Fruit fly (Drosophila melanogaster) whole organism: ENCODE measurements around the gene CG1637.

Source experiments
- CG8478 ChIP-seq: fragments of >200 bp; optimal IDR thresholded peaks from 2 replicates; lab custom pipeline; 2018; ENCODE audit warnings: inconsistent platforms
- Dll ChIP-seq: fragments of >200 bp; optimal IDR thresholded peaks from 2 replicates; lab custom pipeline; 2017
- EcR ChIP-seq, 2 experiments: fragments of >200 bp; optimal IDR thresholded peaks; 2 replicates each; lab custom pipeline; 2017; ENCODE audit warnings: missing biosample characterization in 2 of 2, missing genetic modification characterization in 2 of 2, missing genetic modification reagents in 2 of 2
- pan ChIP-seq: fragments of >200 bp; optimal IDR thresholded peaks from 2 replicates; lab custom pipeline; 2017
- psq ChIP-seq: fragments of >200 bp; optimal IDR thresholded peaks from 2 replicates; lab custom pipeline; 2017
- usp ChIP-seq: fragments of >200 bp; optimal IDR thresholded peaks from 2 replicates; lab custom pipeline; 2017; ENCODE audit warnings: missing biosample characterization, missing genetic modification characterization, mixed read lengths

Gene CG1637

dm6 chrX:10877087-10877935 is at the start of gene CG1637:
Gene CG1637 (minus strand): TSS chrX:10877893.
- TF ChIP-seq EcR (GFP tag; optimal IDR thresholded peaks at IDR 0.05; lab: Kevin White, UChicago) (no peak), pan (lab: Kevin White, UChicago) (no peak), usp (GFP tag; lab: Kevin White, UChicago) (no peak), psq (lab: Kevin White, UChicago) (no peak), Dll (no peak), CG8478 (lab: Kevin White, UChicago) (no peak)

DNA sequence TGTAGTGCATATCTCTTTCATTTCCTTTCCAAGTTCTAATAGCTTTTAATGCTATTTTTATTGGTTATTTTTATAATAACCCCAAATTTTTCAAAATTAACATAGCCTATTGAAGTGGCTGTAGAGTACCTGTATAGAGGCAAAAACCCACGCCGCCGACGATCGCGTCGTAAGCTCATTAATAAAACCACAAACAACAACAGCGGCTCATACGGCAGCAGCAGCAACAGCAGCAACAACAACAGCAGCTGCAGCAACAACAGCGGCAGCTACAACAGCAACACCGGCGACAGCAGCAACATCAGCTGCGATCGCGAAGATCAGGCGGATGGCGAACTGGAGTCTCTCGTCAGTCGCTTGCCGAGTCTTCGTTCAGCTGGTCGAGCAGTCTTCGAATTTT is 49.4 kb upstream of the CG1637 start, which contains the start of gene CG2145:
CG2145 (plus strand) TSS at position 290 of the 400 bp plus-strand sequence.
- TF ChIP-seq pan (lab: Kevin White, UChicago) = no peak
- no peak for TF ChIP-seq EcR (GFP tag; optimal IDR thresholded peaks at IDR 0.05; lab: Kevin White, UChicago)

- no peak for TF ChIP-seq EcR (GFP tag; optimal IDR thresholded peaks at IDR 0.05; lab: Kevin White, UChicago)
- TF ChIP-seq usp (GFP tag; lab: Kevin White, UChicago) = no peak
- TF ChIP-seq psq (lab: Kevin White, UChicago) = no peak
- no peak for TF ChIP-seq CG8478 (lab: Kevin White, UChicago)
These were observed 48.6 kb upstream of the CG1637 start for dm6 chrX:10926245-10926644.

DNA sequence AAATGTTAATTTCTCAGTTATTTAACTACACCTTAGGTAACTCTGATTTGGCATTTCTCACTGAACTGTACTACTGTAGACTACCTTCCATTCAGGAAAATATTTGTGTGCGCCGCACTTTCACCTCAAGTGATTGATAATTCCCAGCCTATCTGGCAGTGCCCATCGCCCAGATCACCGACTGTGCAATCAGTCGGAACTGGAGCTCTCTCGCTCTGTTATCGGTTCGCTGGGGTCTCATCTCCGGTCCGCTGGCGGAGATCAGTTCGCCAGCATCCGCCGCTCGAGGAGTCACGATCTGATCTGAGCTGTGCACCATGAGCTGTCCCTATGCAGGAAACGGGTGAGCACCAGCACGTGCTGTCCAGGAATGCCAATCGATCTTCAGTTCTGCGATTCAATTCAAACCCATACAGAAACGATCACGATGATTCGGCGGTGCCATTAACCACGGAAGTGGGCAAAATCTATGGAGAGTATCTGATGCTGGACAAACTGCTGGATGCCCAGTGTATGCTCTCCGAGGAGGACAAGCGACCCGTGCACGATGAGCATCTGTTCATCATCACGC is 46.1 kb upstream of the CG1637 start, which contains the start of gene v:
v (plus strand) TSS at position 262 of the 571 bp plus-strand sequence.
- TF ChIP-seq CG8478 (lab: Kevin White, UChicago) (no peak), usp (GFP tag; lab: Kevin White, UChicago) (no peak), Dll (no peak), psq (lab: Kevin White, UChicago) (no peak), pan (lab: Kevin White, UChicago) (no peak), EcR (GFP tag; optimal IDR thresholded peaks at IDR 0.05; lab: Kevin White, UChicago) (no peak)

DNA sequence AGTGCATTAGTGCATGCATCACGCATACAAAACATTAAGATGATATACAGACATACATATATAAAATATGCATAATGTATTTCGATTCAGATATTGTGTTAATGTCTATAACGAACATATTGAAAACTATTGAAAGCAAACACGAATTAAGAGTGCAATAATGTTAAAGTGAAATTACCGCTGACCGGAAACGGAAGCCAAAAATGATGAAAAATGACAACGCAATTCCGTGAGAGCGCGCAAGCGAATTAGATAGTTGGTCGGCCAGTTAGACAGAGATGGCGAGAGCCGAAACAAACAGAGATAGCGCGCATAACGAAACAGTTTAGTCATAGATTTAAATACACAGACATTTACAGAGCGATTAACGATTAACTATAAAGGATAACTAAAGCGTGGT is 44.5 kb upstream of the CG1637 start:
- TF ChIP-seq EcR (GFP tag; optimal IDR thresholded peaks at IDR 0.05; lab: Kevin White, UChicago) = no peak
- TF ChIP-seq usp (GFP tag; lab: Kevin White, UChicago) = no peak
- no peak for TF ChIP-seq psq (lab: Kevin White, UChicago)
- TF ChIP-seq pan (lab: Kevin White, UChicago) = no peak
- no peak for TF ChIP-seq Dll
- TF ChIP-seq CG8478 (lab: Kevin White, UChicago) = no peak

dm6 chrX:10921665-10922064 is 44.0 kb upstream of the CG1637 start:
- TF ChIP-seq Dll (no peak), CG8478 (lab: Kevin White, UChicago) (no peak), EcR (GFP tag; optimal IDR thresholded peaks at IDR 0.05; lab: Kevin White, UChicago) (no peak), usp (GFP tag; lab: Kevin White, UChicago) (no peak), psq (lab: Kevin White, UChicago) (no peak), pan (lab: Kevin White, UChicago) (no peak)

DNA sequence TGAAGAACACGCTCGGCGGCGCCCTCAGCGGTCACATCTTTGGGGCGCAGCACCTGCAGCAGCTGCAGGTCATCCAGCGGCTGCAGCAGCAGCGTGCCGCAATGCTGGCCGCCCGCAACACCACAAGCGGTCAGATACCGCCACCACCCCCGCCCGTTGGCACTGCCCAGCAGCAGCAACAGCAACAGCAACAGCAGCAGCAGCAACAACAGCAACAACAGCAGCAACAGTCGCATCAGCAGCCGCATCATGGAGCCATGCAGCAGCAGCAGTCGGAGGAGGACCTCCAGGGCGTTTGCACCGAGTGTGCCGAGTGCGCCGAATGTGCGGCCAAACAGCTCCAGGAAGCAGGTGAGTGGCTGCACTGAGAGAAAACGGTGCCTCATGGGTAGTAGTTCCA is 34.9 kb upstream of the CG1637 start:
- TF ChIP-seq psq (lab: Kevin White, UChicago) = no peak

DNA sequence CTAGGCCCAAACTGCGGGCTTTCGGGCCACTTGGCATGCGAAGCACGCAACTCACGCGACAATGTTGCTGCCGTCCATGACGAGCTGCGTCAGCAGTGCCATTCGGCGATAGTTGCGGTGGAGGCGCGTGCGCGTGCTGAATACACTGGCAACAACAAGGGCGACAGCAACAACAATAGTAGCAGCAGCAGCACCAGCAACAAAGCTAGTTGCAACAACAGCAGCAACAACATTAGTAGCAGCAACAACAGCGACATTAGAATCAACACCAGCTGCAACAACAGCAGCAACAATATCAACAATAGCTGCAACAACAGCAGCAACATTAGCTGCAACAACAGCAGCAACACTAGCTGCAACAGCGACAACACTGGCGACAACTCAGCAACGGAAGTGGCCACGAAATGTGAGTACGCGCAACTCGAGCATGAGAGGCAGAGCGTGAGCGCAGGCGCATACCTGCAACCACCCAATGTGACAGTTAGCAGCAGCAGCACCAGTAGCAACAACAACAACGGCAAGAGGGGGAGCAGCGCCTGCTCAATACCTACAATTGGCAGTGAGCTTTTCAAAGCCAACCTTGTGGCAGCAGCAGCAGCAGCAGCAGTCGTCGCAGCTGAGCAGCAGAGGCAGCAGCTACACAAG is 28.7 kb upstream of the CG1637 start:
- TF ChIP-seq Dll = no peak
- TF ChIP-seq CG8478 (lab: Kevin White, UChicago) = no peak
- no peak for TF ChIP-seq EcR (GFP tag; optimal IDR thresholded peaks at IDR 0.05; lab: Kevin White, UChicago)
- no peak for TF ChIP-seq psq (lab: Kevin White, UChicago)
- no peak for TF ChIP-seq usp (GFP tag; lab: Kevin White, UChicago)
- TF ChIP-seq pan (lab: Kevin White, UChicago) = no peak

- TF ChIP-seq psq (lab: Kevin White, UChicago) = no peak
- TF ChIP-seq usp (GFP tag; lab: Kevin White, UChicago) = no peak
- TF ChIP-seq CG8478 (lab: Kevin White, UChicago) = no peak
- no peak for TF ChIP-seq EcR (GFP tag; optimal IDR thresholded peaks at IDR 0.05; lab: Kevin White, UChicago)
- no peak for TF ChIP-seq Dll
- TF ChIP-seq pan (lab: Kevin White, UChicago) = no peak
These were observed 27.8 kb upstream of the CG1637 start, which contains the start of gene CG43901 for dm6 chrX:10905467-10905866. Gene CG43901 (plus strand): TSS chrX:10905767.

DNA sequence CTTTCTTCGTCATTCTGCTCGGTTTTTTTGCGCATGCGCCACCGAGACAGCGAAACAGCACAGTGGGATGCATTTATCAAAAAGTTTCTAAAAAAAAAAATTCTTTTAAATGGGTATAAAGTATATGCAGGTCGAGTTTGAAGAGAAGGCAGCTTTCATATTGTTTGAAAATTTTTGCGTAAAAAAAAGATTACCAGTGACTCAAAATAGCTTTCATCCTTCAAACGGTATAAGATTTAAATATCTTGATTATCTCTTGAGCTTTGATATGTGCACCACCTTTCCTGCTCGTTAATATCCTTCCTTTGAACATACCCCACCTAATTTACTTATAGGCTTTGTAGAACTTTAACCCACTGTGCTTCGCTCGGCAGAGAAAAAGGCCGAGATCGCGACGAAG is 27.4 kb upstream of the CG1637 start:
- TF ChIP-seq CG8478 (lab: Kevin White, UChicago) (no peak), pan (lab: Kevin White, UChicago) (no peak), Dll (no peak), usp (GFP tag; lab: Kevin White, UChicago) (no peak), EcR (GFP tag; optimal IDR thresholded peaks at IDR 0.05; lab: Kevin White, UChicago) (no peak), psq (lab: Kevin White, UChicago) (no peak)

DNA sequence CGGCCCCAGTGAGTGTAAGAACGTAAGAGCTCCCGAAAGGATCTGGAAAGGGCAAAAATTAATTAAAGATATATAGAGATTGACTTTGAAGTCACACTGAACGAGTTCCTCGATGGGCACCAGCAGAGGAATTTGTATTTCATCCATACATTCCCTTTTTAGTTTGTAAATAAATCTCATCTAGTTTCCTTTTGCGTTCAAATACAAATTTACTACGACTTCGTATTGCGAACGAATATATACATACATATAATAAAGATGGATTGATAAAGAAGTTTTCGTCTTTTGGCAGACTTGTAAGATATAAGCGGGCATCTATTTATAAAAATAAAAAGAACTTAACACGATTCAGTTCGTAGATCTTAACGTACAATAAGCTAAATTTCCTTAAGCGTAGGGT is 22.0 kb upstream of the CG1637 start, which contains the start of gene CG15208:
CG15208 (plus strand) TSS at position 301 of the 400 bp plus-strand sequence.
- no peak for TF ChIP-seq psq (lab: Kevin White, UChicago)
- no peak for TF ChIP-seq EcR (GFP tag; optimal IDR thresholded peaks at IDR 0.05; lab: Kevin White, UChicago)
- no peak for TF ChIP-seq usp (GFP tag; lab: Kevin White, UChicago)
- no peak for TF ChIP-seq CG8478 (lab: Kevin White, UChicago)
- no peak for TF ChIP-seq pan (lab: Kevin White, UChicago)
- no peak for TF ChIP-seq Dll
